Fruit fly (Drosophila melanogaster): ENCODE data around the gene Sec23.
A peak's percentile ranks its signal among the peaks of the same experiment; 100 is the strongest.

Gene Sec23

dm6 chr3R:5671265-5671663, 22.4 kb downstream of the Sec23 start:
- TF ChIP-seq N (GFP tag; optimal IDR thresholded peaks at IDR 0.05) = no peak
- TF ChIP-seq Hr83 (GFP tag; optimal IDR thresholded peaks at IDR 0.05; ENCODE audit: poor library complexity, severe bottlenecking) = peak; percentile 40

- TF ChIP-seq Abd-B (GFP tag; optimal IDR thresholded peaks at IDR 0.05) = no peak
- TF ChIP-seq Rel (GFP tag; optimal IDR thresholded peaks at IDR 0.05) = no peak
- peak; percentile 46 for TF ChIP-seq Rel (tag; optimal IDR thresholded peaks at IDR 0.05)
- TF ChIP-seq Myc (optimal IDR thresholded peaks at IDR 0.05) = peak; percentile 79
- no peak for TF ChIP-seq usp (GFP tag; optimal IDR thresholded peaks at IDR 0.05)
- TF ChIP-seq brk (GFP tag; optimal IDR thresholded peaks at IDR 0.05) = no peak
- no peak for TF ChIP-seq woc (GFP tag; optimal IDR thresholded peaks at IDR 0.05)
- TF ChIP-seq Hr78 (GFP tag; optimal IDR thresholded peaks at IDR 0.05) = no peak
- TF ChIP-seq dl (GFP tag; optimal IDR thresholded peaks at IDR 0.05; ENCODE audit: insufficient read depth in 1 of 2, partially characterized antibody in 2 of 2) = peak; percentile 42 to 56
- peak; percentile 76 for TF ChIP-seq Dif (GFP tag; optimal IDR thresholded peaks at IDR 0.05; ENCODE audit: partially characterized antibody)
These were observed 23.2 kb downstream of the Sec23 start for dm6 chr3R:5671795-5672657.

dm6 chr3R:5672658-5673217, 23.9 kb downstream of the Sec23 start:
- TF ChIP-seq h (GFP tag; optimal IDR thresholded peaks at IDR 0.05) = peak; percentile 65
- TF ChIP-seq N (GFP tag; optimal IDR thresholded peaks at IDR 0.05) = no peak
- no peak for TF ChIP-seq dsf (GFP tag; optimal IDR thresholded peaks at IDR 0.05; ENCODE audit: borderline replicate concordance)
- no peak for TF ChIP-seq GATAd (GFP tag; optimal IDR thresholded peaks at IDR 0.05)
- TF ChIP-seq lola (GFP tag; optimal IDR thresholded peaks at IDR 0.05) = no peak
- TF ChIP-seq tai (GFP tag; optimal IDR thresholded peaks at IDR 0.05) = no peak
- TF ChIP-seq CG32264 (GFP tag; optimal IDR thresholded peaks at IDR 0.05) = no peak
- no peak for TF ChIP-seq sv (GFP tag; optimal IDR thresholded peaks at IDR 0.05)
- TF ChIP-seq Sp1 (GFP tag; optimal IDR thresholded peaks at IDR 0.05) = no peak
- no peak for TF ChIP-seq Rel (GFP tag; optimal IDR thresholded peaks at IDR 0.05)
- TF ChIP-seq Rel (tag; optimal IDR thresholded peaks at IDR 0.05) = peak; percentile 25
- TF ChIP-seq CG9705 (GFP tag; optimal IDR thresholded peaks at IDR 0.05) = no peak
- TF ChIP-seq psq (GFP tag; optimal IDR thresholded peaks at IDR 0.05) = peak; percentile 19
- no peak for TF ChIP-seq Hr78 (GFP tag; optimal IDR thresholded peaks at IDR 0.05)
- TF ChIP-seq OdsH (GFP tag; optimal IDR thresholded peaks at IDR 0.05) = peak; percentile 23
- TF ChIP-seq woc (GFP tag; optimal IDR thresholded peaks at IDR 0.05) = no peak
- TF ChIP-seq Hr83 (GFP tag; optimal IDR thresholded peaks at IDR 0.05; ENCODE audit: poor library complexity, severe bottlenecking) = peak; percentile 70
- no peak for TF ChIP-seq brk (GFP tag; optimal IDR thresholded peaks at IDR 0.05)
- TF ChIP-seq Hnf4 (GFP tag; optimal IDR thresholded peaks at IDR 0.05) = no peak
- TF ChIP-seq dmrt93B (GFP tag; optimal IDR thresholded peaks at IDR 0.05) = no peak
- no peak for TF ChIP-seq foxo (GFP tag; optimal IDR thresholded peaks at IDR 0.05)
- no peak for TF ChIP-seq dl (GFP tag; optimal IDR thresholded peaks at IDR 0.05; ENCODE audit: insufficient read depth in 1 of 2, partially characterized antibody in 2 of 2)
- TF ChIP-seq fru (GFP tag; optimal IDR thresholded peaks at IDR 0.05) = peak; percentile 41
- TF ChIP-seq usp (GFP tag; optimal IDR thresholded peaks at IDR 0.05) = no peak
- no peak for TF ChIP-seq br (GFP tag; optimal IDR thresholded peaks at IDR 0.05)
- TF ChIP-seq sage (GFP tag; optimal IDR thresholded peaks at IDR 0.05) = peak; percentile 2
- TF ChIP-seq rgr (GFP tag; optimal IDR thresholded peaks at IDR 0.05) = no peak
- TF ChIP-seq Abd-B (GFP tag; optimal IDR thresholded peaks at IDR 0.05) = no peak
- TF ChIP-seq Dif (GFP tag; optimal IDR thresholded peaks at IDR 0.05; ENCODE audit: partially characterized antibody) = no peak
- TF ChIP-seq CrebA (GFP tag; optimal IDR thresholded peaks at IDR 0.05; ENCODE audit: borderline replicate concordance) = no peak
- TF ChIP-seq Jra (GFP tag; optimal IDR thresholded peaks at IDR 0.05) = no peak
- peak; percentile 15 for TF ChIP-seq jim (GFP tag; optimal IDR thresholded peaks at IDR 0.05)
- TF ChIP-seq ey (GFP tag; optimal IDR thresholded peaks at IDR 0.05) = no peak
- TF ChIP-seq Vsx2 (GFP tag; optimal IDR thresholded peaks at IDR 0.05; ENCODE audit: partially characterized antibody) = no peak
- TF ChIP-seq Myc (optimal IDR thresholded peaks at IDR 0.05) = no peak
- no peak for TF ChIP-seq HLH106 (tag; optimal IDR thresholded peaks at IDR 0.05)
- TF ChIP-seq pan (optimal IDR thresholded peaks at IDR 0.05) = no peak

Data from whole organism, wandering third instar larva.